Fruit fly (Drosophila melanogaster) whole organism, embryonic: ENCODE data around the gene comm.

ENCODE experiments used
- CG9817 ChIP-seq: fragments of 200-800 bp; sonication (Bioruptor generic); optimal IDR thresholded peaks from 2 replicates; lab custom pipeline; 2018; ENCODE audit warnings: missing biosample characterization, mild to moderate bottlenecking, missing genetic modification characterization, moderate library complexity
- D ChIP-seq, 2 experiments: fragments of 200-800 bp in 1 of 2; fragments of >200 bp in 1 of 2; sonication (Bioruptor generic) in 1 of 2; optimal IDR thresholded peaks; 2 replicates in 1 of 2; 3 replicates in 1 of 2; lab custom pipeline; 2017; ENCODE audit warnings: mild to moderate bottlenecking in 1 of 2, missing biosample characterization in 1 of 2, missing genetic modification characterization in 1 of 2, missing genetic modification reagents in 1 of 2
- Drgx ChIP-seq: fragments of 200-800 bp; sonication (Bioruptor generic); IDR thresholded peaks from 2 replicates; pipeline ENCODE4 v1.3.6; 2022; ENCODE audit warnings: missing biosample characterization, missing genetic modification characterization
- H2.0 ChIP-seq: fragments of 200-800 bp; sonication (Bioruptor generic); IDR thresholded peaks from 2 replicates; pipeline ENCODE4 v1.3.6; 2022; ENCODE audit warnings: missing biosample characterization, missing genetic modification characterization
- Mrtf ChIP-seq: fragments of 200-800 bp; sonication (Bioruptor generic); IDR thresholded peaks from 3 replicates; pipeline ENCODE4 v1.3.6; 2022; ENCODE audit warnings: missing biosample characterization, missing genetic modification characterization
- btn ChIP-seq: fragments of 200-800 bp; sonication (Bioruptor generic); optimal IDR thresholded peaks from 2 replicates; lab custom pipeline; 2016; ENCODE audit warnings: missing biosample characterization, missing genetic modification characterization
- chif ChIP-seq, 2 experiments: fragments of 200-800 bp; sonication (Bioruptor generic); optimal IDR thresholded peaks; 3 replicates each; lab custom pipeline; 2016; ENCODE audit warnings: missing biosample characterization in 2 of 2, missing genetic modification characterization in 2 of 2
- lola ChIP-seq, 3 experiments: fragments of >200 bp in 2 of 3; fragments of 200-800 bp in 1 of 3; sonication (Bioruptor generic) in 1 of 3; optimal IDR thresholded peaks; 2 replicates each; lab custom pipeline; 2017 to 2019; ENCODE audit warnings: missing biosample characterization in 3 of 3, missing genetic modification characterization in 3 of 3, mild to moderate bottlenecking in 1 of 3, moderate library complexity in 1 of 3
- pros ChIP-seq: fragments of 200-800 bp; sonication (Bioruptor generic); optimal IDR thresholded peaks from 3 replicates; lab custom pipeline; 2019; ENCODE audit warnings: missing biosample characterization, mild to moderate bottlenecking, missing genetic modification characterization, moderate library complexity
- rib ChIP-seq: fragments of 200-800 bp; sonication (Bioruptor generic); IDR thresholded peaks from 2 replicates; pipeline ENCODE4 v1.3.6; 2022; ENCODE audit warnings: missing biosample characterization, missing genetic modification characterization
- slou ChIP-seq: fragments of 200-800 bp; sonication (Bioruptor generic); optimal IDR thresholded peaks from 3 replicates; lab custom pipeline; 2016; ENCODE audit warnings: missing biosample characterization, missing genetic modification characterization

dm6 chr3L:15692388-15692787 lies 35.8 kb downstream of the comm start:
- no peak for TF ChIP-seq Mrtf (GFP tag; lab: Robert Waterston, UW)
- no peak for TF ChIP-seq chif (GFP tag; optimal IDR thresholded peaks at IDR 0.05; lab: Kevin White, UChicago)
- no peak for TF ChIP-seq slou (GFP tag; lab: Kevin White, UChicago)
- no peak for TF ChIP-seq H2.0
- no peak for TF ChIP-seq lola (GFP tag; optimal IDR thresholded peaks at IDR 0.05; lab: Kevin White, UChicago)
- TF ChIP-seq D (optimal IDR thresholded peaks at IDR 0.05; lab: Kevin White, UChicago): no peak
- no peak for TF ChIP-seq D (GFP tag; optimal IDR thresholded peaks at IDR 0.05; lab: Kevin White, UChicago)
- no peak for TF ChIP-seq btn (GFP tag; lab: Kevin White, UChicago)
- no peak for TF ChIP-seq rib (GFP tag; lab: Robert Waterston, UW)
- TF ChIP-seq Drgx (GFP tag; lab: Robert Waterston, UW): no peak
- no peak for TF ChIP-seq pros
- no peak for TF ChIP-seq CG9817 (tag; lab: Kevin White, UChicago)
